Worm (Caenorhabditis elegans): ENCODE results near the gene sur-7.

DNA sequence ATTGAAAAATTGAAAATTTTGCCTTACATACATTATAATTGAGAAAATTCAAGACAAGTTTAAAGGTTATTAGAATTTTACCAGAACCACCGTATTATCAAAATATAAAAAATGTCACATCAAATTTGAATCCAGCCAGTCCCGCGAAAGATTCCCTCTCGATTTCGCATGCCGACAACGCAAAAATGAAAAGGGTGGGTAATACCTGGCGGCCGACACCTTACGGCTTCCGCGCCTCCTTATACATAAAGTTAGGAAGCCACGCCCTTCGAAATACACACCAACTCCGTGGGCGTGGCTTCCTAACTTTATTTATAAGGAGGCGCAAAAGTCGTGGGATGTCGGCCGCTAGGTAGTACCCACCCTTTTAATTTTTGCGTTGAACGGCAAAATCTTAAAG is 18.9 kb upstream of the sur-7 start:
- no peak for TF ChIP-seq unc-62 (GFP tag; optimal IDR thresholded peaks at IDR 0.05)
- TF ChIP-seq R02D3.7 (tag; optimal IDR thresholded peaks at IDR 0.05), result no peak
- no peak for TF ChIP-seq nhr-25 (tag; optimal IDR thresholded peaks at IDR 0.05)
- TF ChIP-seq skn-1 (tag; optimal IDR thresholded peaks at IDR 0.05), result no peak
- no peak for TF ChIP-seq ztf-4 (tag; optimal IDR thresholded peaks at IDR 0.05)
- no peak for TF ChIP-seq nhr-12 (tag; optimal IDR thresholded peaks at IDR 0.05)
- TF ChIP-seq nhr-11 (tag; optimal IDR thresholded peaks at IDR 0.05), result no peak
- peak; percentile 19 for TF ChIP-seq snpc-4 (tag; optimal IDR thresholded peaks at IDR 0.05)
- TF ChIP-seq ama-1 (optimal IDR thresholded peaks at IDR 0.05), result no peak
- TF ChIP-seq elt-1 (tag; optimal IDR thresholded peaks at IDR 0.05), result no peak
- no peak for TF ChIP-seq blmp-1 (tag; optimal IDR thresholded peaks at IDR 0.05; ENCODE audit: insufficient read depth)
- no peak for TF ChIP-seq ceh-82 (tag; optimal IDR thresholded peaks at IDR 0.05)
- no peak for TF ChIP-seq unc-39 (tag; optimal IDR thresholded peaks at IDR 0.05)
